Fruit fly (Drosophila melanogaster) whole organism, embryonic: ENCODE data around the gene dunk.

ENCODE experiments used
- ATbp ChIP-seq: fragments of 200-800 bp; sonication (Bioruptor generic); optimal IDR thresholded peaks from 2 replicates; lab custom pipeline; 2017; ENCODE audit warnings: missing biosample characterization, mild to moderate bottlenecking, missing genetic modification characterization, missing genetic modification reagents
- Ada2b ChIP-seq: fragments of 200-800 bp; sonication (Bioruptor generic); IDR thresholded peaks from 2 replicates; pipeline ENCODE4 v1.3.6; 2022; ENCODE audit warnings: missing biosample characterization, missing genetic modification characterization
- CG11695 ChIP-seq: fragments of 200-800 bp; sonication (Bioruptor generic); IDR thresholded peaks from 3 replicates; pipeline ENCODE4 v1.3.6; 2022; ENCODE audit warnings: missing biosample characterization, missing genetic modification characterization
- CG12391 ChIP-seq: fragments of 200-800 bp; sonication (Bioruptor generic); optimal IDR thresholded peaks from 3 replicates; lab custom pipeline; 2018; ENCODE audit warnings: missing biosample characterization, mild to moderate bottlenecking, missing genetic modification characterization, moderate library complexity
- CG13287 ChIP-seq: fragments of 200-800 bp; sonication (Bioruptor generic); IDR thresholded peaks from 2 replicates; pipeline ENCODE4 v1.3.6; 2022; ENCODE audit warnings: missing biosample characterization, missing genetic modification characterization; ENCODE audit not compliant: partially characterized antibody
- CG1603 ChIP-seq: fragments of 200-800 bp; sonication (Bioruptor generic); optimal IDR thresholded peaks from 2 replicates; lab custom pipeline; 2019; ENCODE audit warnings: missing biosample characterization, mild to moderate bottlenecking, missing genetic modification characterization, moderate library complexity
- CG16815 ChIP-seq: fragments of 200-800 bp; sonication (Bioruptor generic); optimal IDR thresholded peaks from 3 replicates; lab custom pipeline; 2017; ENCODE audit warnings: missing biosample characterization, mild to moderate bottlenecking, missing genetic modification characterization
- CG17568 ChIP-seq: fragments of 200-800 bp; sonication (Bioruptor generic); optimal IDR thresholded peaks from 2 replicates; lab custom pipeline; 2018; ENCODE audit warnings: missing biosample characterization, mild to moderate bottlenecking, missing genetic modification characterization, moderate library complexity
- CG17829 ChIP-seq: fragments of 200-800 bp; optimal IDR thresholded peaks from 2 replicates; lab custom pipeline; 2019; ENCODE audit warnings: missing biosample characterization, mild to moderate bottlenecking, missing genetic modification characterization, moderate library complexity
- CG2199 ChIP-seq: fragments of 200-800 bp; sonication (Bioruptor generic); IDR thresholded peaks from 3 replicates; pipeline ENCODE4 v1.3.6; 2022; ENCODE audit warnings: missing biosample characterization, missing genetic modification characterization
- CG3163 ChIP-seq: fragments of 200-800 bp; sonication (Bioruptor generic); optimal IDR thresholded peaks from 3 replicates; lab custom pipeline; 2016; ENCODE audit warnings: missing biosample characterization, missing genetic modification characterization
- CG32772 ChIP-seq: fragments of 200-800 bp; sonication (Bioruptor generic); IDR thresholded peaks from 2 replicates; pipeline ENCODE4 v1.3.6; 2022; ENCODE audit warnings: missing biosample characterization, missing genetic modification characterization
- CG3726 ChIP-seq: fragments of 200-800 bp; sonication (Bioruptor generic); IDR thresholded peaks from 3 replicates; pipeline ENCODE4, ENCODE4 v1.3.6; 2022; ENCODE audit warnings: missing biosample characterization, missing genetic modification characterization
- CG3838 ChIP-seq: fragments of 200-800 bp; sonication (Bioruptor generic); optimal IDR thresholded peaks from 3 replicates; lab custom pipeline; 2016; ENCODE audit warnings: missing biosample characterization, missing genetic modification characterization
- CG42726 ChIP-seq: fragments of 200-800 bp; sonication (Bioruptor generic); IDR thresholded peaks from 2 replicates; pipeline ENCODE4 v1.3.6; 2022; ENCODE audit warnings: missing biosample characterization, missing genetic modification characterization; ENCODE audit not compliant: partially characterized antibody
- CG4707 ChIP-seq: fragments of 200-800 bp; sonication (Bioruptor generic); optimal IDR thresholded peaks from 2 replicates; lab custom pipeline; 2018; ENCODE audit warnings: missing biosample characterization, mild to moderate bottlenecking, missing genetic modification characterization, moderate library complexity
- CG9932 ChIP-seq: fragments of 200-800 bp; sonication (Bioruptor generic); IDR thresholded peaks from 2 replicates; pipeline ENCODE4 v1.3.6; 2022; ENCODE audit warnings: missing biosample characterization, missing genetic modification characterization
- Chrac-16 ChIP-seq: fragments of 200-800 bp; sonication (Bioruptor generic); optimal IDR thresholded peaks from 3 replicates; lab custom pipeline; 2016; ENCODE audit warnings: missing biosample characterization, missing genetic modification characterization
- CoRest ChIP-seq: fragments of 200-800 bp; sonication (Bioruptor generic); optimal IDR thresholded peaks from 3 replicates; lab custom pipeline; 2018; ENCODE audit warnings: missing biosample characterization, mild to moderate bottlenecking, missing genetic modification characterization, moderate library complexity
- Dip3 ChIP-seq: fragments of 200-800 bp; sonication (Bioruptor generic); optimal IDR thresholded peaks from 3 replicates; lab custom pipeline; 2016; ENCODE audit warnings: missing biosample characterization, missing genetic modification characterization
- ERR ChIP-seq: fragments of 200-800 bp; sonication (Bioruptor generic); optimal IDR thresholded peaks from 2 replicates; lab custom pipeline; 2016; ENCODE audit warnings: missing biosample characterization, missing genetic modification characterization
- GATAe ChIP-seq: fragments of 200-800 bp; sonication (Bioruptor generic); conservative IDR thresholded peaks from 2 replicates; pipeline ENCODE4 v1.3.6; 2022; ENCODE audit warnings: missing biosample characterization, missing genetic modification characterization
- HLH4C ChIP-seq: fragments of 200-800 bp; sonication (Bioruptor generic); IDR thresholded peaks from 3 replicates; pipeline ENCODE4 v1.3.6; 2022; ENCODE audit warnings: missing biosample characterization, missing genetic modification characterization; ENCODE audit not compliant: partially characterized antibody
- HmgD ChIP-seq: fragments of 200-800 bp; sonication (Bioruptor generic); optimal IDR thresholded peaks from 3 replicates; lab custom pipeline; 2016; ENCODE audit warnings: missing biosample characterization, missing genetic modification characterization
- Lpt ChIP-seq: fragments of >200 bp; optimal IDR thresholded peaks from 2 replicates; lab custom pipeline; 2018; ENCODE audit warnings: missing biosample characterization, missing genetic modification characterization
- NC2β ChIP-seq: fragments of 200-800 bp; sonication (Bioruptor generic); optimal IDR thresholded peaks from 2 replicates; lab custom pipeline; 2016; ENCODE audit warnings: missing biosample characterization, missing genetic modification characterization
- Nf-YB ChIP-seq: fragments of 200-800 bp; sonication (Bioruptor generic); optimal IDR thresholded peaks from 3 replicates; lab custom pipeline; 2019; ENCODE audit warnings: missing biosample characterization, mild to moderate bottlenecking, missing genetic modification characterization, moderate library complexity
- Optix ChIP-seq: fragments of 200-800 bp; sonication (Bioruptor generic); IDR thresholded peaks from 3 replicates; pipeline ENCODE4 v1.3.6; 2022; ENCODE audit warnings: missing biosample characterization, missing genetic modification characterization
- abd-A ChIP-seq: fragments of 200-800 bp; sonication (Bioruptor generic); optimal IDR thresholded peaks from 3 replicates; lab custom pipeline; 2019; ENCODE audit warnings: missing biosample characterization, mild to moderate bottlenecking, missing genetic modification characterization, moderate library complexity
- crol ChIP-seq: fragments of 200-800 bp; sonication (Bioruptor generic); IDR thresholded peaks from 2 replicates; pipeline ENCODE4 v1.3.6; 2022; ENCODE audit warnings: missing biosample characterization, missing genetic modification characterization
- cwo ChIP-seq: fragments of 200-800 bp; sonication (Bioruptor generic); optimal IDR thresholded peaks from 3 replicates; lab custom pipeline; 2017; ENCODE audit warnings: missing biosample characterization, missing genetic modification characterization, mild to moderate bottlenecking, moderate library complexity, missing genetic modification reagents
- da ChIP-seq: fragments of 200-800 bp; sonication (Bioruptor generic); optimal IDR thresholded peaks from 2 replicates; lab custom pipeline; 2016; ENCODE audit warnings: missing biosample characterization, missing genetic modification characterization
- disco-r ChIP-seq: fragments of 200-800 bp; sonication (Bioruptor generic); optimal IDR thresholded peaks from 2 replicates; lab custom pipeline; 2016; ENCODE audit warnings: missing biosample characterization, missing genetic modification characterization
- eyg ChIP-seq: fragments of 200-800 bp; sonication (Bioruptor generic); optimal IDR thresholded peaks from 3 replicates; lab custom pipeline; 2016; ENCODE audit warnings: missing biosample characterization, missing genetic modification characterization
- grn ChIP-seq: fragments of 200-800 bp; sonication (Bioruptor generic); optimal IDR thresholded peaks from 3 replicates; lab custom pipeline; 2017; ENCODE audit warnings: missing biosample characterization, missing genetic modification characterization
- gsb-n ChIP-seq: fragments of 200-800 bp; sonication (Bioruptor generic); optimal IDR thresholded peaks from 3 replicates; lab custom pipeline; 2018; ENCODE audit warnings: missing biosample characterization, mild to moderate bottlenecking, missing genetic modification characterization
- hkb ChIP-seq, 2 experiments: fragments of 200-800 bp in 1 of 2; fragments of >200 bp in 1 of 2; sonication (Bioruptor generic) in 1 of 2; IDR thresholded peaks in 1 of 2; optimal IDR thresholded peaks in 1 of 2; 2 replicates each; pipeline versions ENCODE4 v1.3.6 to Lab custom; 2017 to 2022; ENCODE audit warnings: missing biosample characterization in 1 of 2, missing genetic modification characterization in 1 of 2
- insv ChIP-seq, 2 experiments: fragments of 200-800 bp; sonication (Bioruptor generic); optimal IDR thresholded peaks; 3 replicates each; lab custom pipeline; 2016 to 2018; ENCODE audit warnings: missing biosample characterization in 2 of 2, missing genetic modification characterization in 2 of 2
- kah ChIP-seq: fragments of 200-800 bp; sonication (Bioruptor generic); optimal IDR thresholded peaks from 2 replicates; lab custom pipeline; 2018; ENCODE audit warnings: missing biosample characterization, mild to moderate bottlenecking, missing genetic modification characterization
- lbe ChIP-seq: fragments of 200-800 bp; sonication (Bioruptor generic); optimal IDR thresholded peaks from 2 replicates; lab custom pipeline; 2016; ENCODE audit warnings: missing biosample characterization, mild to moderate bottlenecking, missing genetic modification characterization
- mirr ChIP-seq: fragments of 200-800 bp; sonication (Bioruptor generic); optimal IDR thresholded peaks from 3 replicates; lab custom pipeline; 2018; ENCODE audit warnings: missing biosample characterization, mild to moderate bottlenecking, missing genetic modification characterization
- mld ChIP-seq: fragments of 200-800 bp; sonication (Bioruptor generic); IDR thresholded peaks from 3 replicates; pipeline ENCODE4 v1.3.6; 2022; ENCODE audit warnings: missing biosample characterization, missing genetic modification characterization; ENCODE audit not compliant: partially characterized antibody
- onecut ChIP-seq: fragments of 200-800 bp; sonication (Bioruptor generic); IDR thresholded peaks from 2 replicates; pipeline ENCODE4 v1.3.6; 2022; ENCODE audit warnings: missing biosample characterization, missing genetic modification characterization
- pnt ChIP-seq: fragments of 200-800 bp; sonication (Bioruptor generic); optimal IDR thresholded peaks from 3 replicates; lab custom pipeline; 2016; ENCODE audit warnings: missing biosample characterization, missing genetic modification characterization
- pros ChIP-seq: fragments of 200-800 bp; sonication (Bioruptor generic); optimal IDR thresholded peaks from 3 replicates; lab custom pipeline; 2019; ENCODE audit warnings: missing biosample characterization, mild to moderate bottlenecking, missing genetic modification characterization, moderate library complexity
- psq ChIP-seq: fragments of 200-800 bp; sonication (Bioruptor generic); optimal IDR thresholded peaks from 2 replicates; lab custom pipeline; 2017; ENCODE audit warnings: missing biosample characterization, missing genetic modification characterization
- repo ChIP-seq: fragments of 200-800 bp; sonication (Bioruptor generic); optimal IDR thresholded peaks from 2 replicates; lab custom pipeline; 2016; ENCODE audit warnings: missing biosample characterization, missing genetic modification characterization
- ro ChIP-seq: fragments of 200-800 bp; sonication (Bioruptor generic); IDR thresholded peaks from 2 replicates; pipeline ENCODE4 v1.3.6; 2022; ENCODE audit warnings: missing biosample characterization, missing genetic modification characterization
- tap ChIP-seq: fragments of 200-800 bp; optimal IDR thresholded peaks from 3 replicates; lab custom pipeline; 2019; ENCODE audit warnings: missing biosample characterization, mild to moderate bottlenecking, missing genetic modification characterization, moderate library complexity
- vnd ChIP-seq: fragments of 200-800 bp; sonication (Bioruptor generic); IDR thresholded peaks from 3 replicates; pipeline ENCODE4 v1.3.6; 2022; ENCODE audit warnings: missing biosample characterization, missing genetic modification characterization; ENCODE audit not compliant: partially characterized antibody
- wor ChIP-seq: fragments of 200-800 bp; sonication (Bioruptor generic); IDR thresholded peaks from 2 replicates; pipeline ENCODE4 v1.3.6; 2022; ENCODE audit warnings: missing biosample characterization, missing genetic modification characterization

Gene dunk

DNA sequence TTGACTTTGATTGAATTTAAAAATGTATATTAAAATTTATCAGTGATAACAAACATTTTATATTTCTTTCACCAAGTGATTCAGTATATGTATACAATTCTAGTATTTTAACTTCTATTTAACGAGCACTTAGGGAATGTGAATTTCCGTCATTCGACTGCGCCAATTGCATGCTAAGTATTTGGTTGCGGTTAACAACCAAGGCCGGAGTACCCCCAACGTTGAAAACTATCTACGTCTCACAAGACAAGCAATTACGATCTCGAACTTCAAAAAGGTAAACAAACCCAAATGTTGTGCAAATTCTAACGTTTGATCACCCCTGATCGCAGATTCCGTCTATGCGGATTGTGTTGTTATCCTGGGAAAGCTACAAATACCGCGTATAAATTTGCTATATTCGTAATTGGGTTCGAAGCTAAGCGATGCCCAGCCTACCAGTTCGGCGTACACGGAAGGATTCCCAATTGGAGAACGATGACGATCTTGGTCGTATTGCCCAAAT is 20.2 kb upstream of the dunk start, which contains the start of gene CG42748 (continued):
- TF ChIP-seq ATbp (no peak), lbe (GFP tag; lab: Kevin White, UChicago) (no peak), wor (no peak), eyg (GFP tag; lab: Kevin White, UChicago) (no peak), CG3726 (GFP tag; lab: Robert Waterston, UW) (no peak), CG4707 (GFP tag; lab: Kevin White, UChicago) (no peak), CG3163 (GFP tag; lab: Kevin White, UChicago) (no peak), CG2199 (peak; percentile 34; the same call in 1 of the 3 replicates), CoRest (peak; percentile 13), Optix (no peak), mirr (GFP tag; lab: Kevin White, UChicago) (no peak), CG17568 (no peak), grn (no peak), ERR (GFP tag; lab: Kevin White, UChicago) (no peak), CG12391 (tag; lab: Kevin White, UChicago) (peak; percentile 13), da (GFP tag; lab: Kevin White, UChicago) (no peak), Lpt (GFP tag; lab: Kevin White, UChicago) (no peak), pros (GFP tag; lab: Kevin White, UChicago) (peak; percentile 19), repo (no peak), CG11695 (GFP tag; lab: Robert Waterston, UW) (no peak), cwo (GFP tag; lab: Kevin White, UChicago) (no peak), crol (GFP tag; lab: Robert Waterston, UW) (no peak), CG13287 (GFP tag; lab: Robert Waterston, UW) (no peak), CG9932 (no peak; the same call in 1 of the 2 replicates), pnt (GFP tag; lab: Kevin White, UChicago) (no peak), mld (GFP tag; lab: Robert Waterston, UW) (no peak), tap (no peak), CG1603 (tag; lab: Kevin White, UChicago) (peak; percentile 86), NC2β (no peak), CG3838 (no peak), Nf-YB (GFP tag; lab: Kevin White, UChicago) (no peak), CG42726 (GFP tag; lab: Robert Waterston, UW) (no peak), CG16815 (GFP tag; lab: Kevin White, UChicago) (no peak), Chrac-16 (GFP tag; lab: Kevin White, UChicago) (no peak), Dip3 (GFP tag; lab: Kevin White, UChicago) (no peak), ro (GFP tag; lab: Robert Waterston, UW) (no peak), HLH4C (GFP tag; lab: Robert Waterston, UW) (no peak; the same call in 1 of the 3 replicates), abd-A (no peak), gsb-n (no peak), onecut (no peak), insv (GFP tag; optimal IDR thresholded peaks at IDR 0.05; lab: Kevin White, UChicago) (peak in 1 of 2 experiments; percentile 86), HmgD (GFP tag; lab: Kevin White, UChicago) (no peak), kah (GFP tag; lab: Kevin White, UChicago) (no peak), CG17829 (peak; percentile 7), vnd (no peak; the same call in 2 of the 3 replicates), Ada2b (GFP tag; lab: Robert Waterston, UW) (peak; percentile 45), GATAe (no peak), CG32772 (GFP tag; lab: Robert Waterston, UW) (no peak), psq (no peak), disco-r (GFP tag; lab: Kevin White, UChicago) (no peak), hkb (optimal IDR thresholded peaks at IDR 0.05; lab: Kevin White, UChicago) (no peak), hkb (GFP tag; IDR thresholded peaks at IDR 0.05; lab: Robert Waterston, UW) (no peak)
